Worm (Caenorhabditis elegans) whole organism, young adult: ENCODE data around the gene ucr-2.1.

Experiments
- B0019.2 ChIP-seq: fragments of 200-800 bp; sonication (Bioruptor generic); conservative IDR thresholded peaks from 2 replicates; pipeline ENCODE4 v1.3.6; 2022; ENCODE audit warnings: missing genetic modification reagents, missing genetic modification characterization, missing compliant biosample characterization
- B0336.3 ChIP-seq: fragments of 200-800 bp; sonication (Bioruptor generic); IDR thresholded peaks from 2 replicates; pipeline ENCODE4 v1.3.6; 2022; ENCODE audit warnings: missing genetic modification characterization, missing compliant biosample characterization
- D2030.7 ChIP-seq: fragments of 200-800 bp; sonication (Bioruptor generic); IDR thresholded peaks from 2 replicates; pipeline ENCODE4 v1.3.6; 2022; ENCODE audit warnings: missing genetic modification reagents, missing genetic modification characterization, missing compliant biosample characterization
- F49E8.2 ChIP-seq: sonication (generic microtip); optimal IDR thresholded peaks from 3 replicates; lab custom pipeline; 2017; ENCODE audit warnings: missing genetic modification characterization, mild to moderate bottlenecking, missing compliant biosample characterization, antibody characterized with exemption, moderate library complexity; ENCODE audit not compliant: insufficient read depth
- F57A8.1 ChIP-seq: fragments of 200-800 bp; sonication (Bioruptor generic); optimal IDR thresholded peaks from 2 replicates; lab custom pipeline; 2018; ENCODE audit warnings: mild to moderate bottlenecking, missing genetic modification characterization, moderate library complexity, missing compliant biosample characterization
- F57C9.4 ChIP-seq: sonication (generic microtip); optimal IDR thresholded peaks from 2 replicates; lab custom pipeline; 2017; ENCODE audit warnings: mild to moderate bottlenecking, missing genetic modification characterization, missing compliant biosample characterization
- K11D2.4 ChIP-seq: fragments of 200-800 bp; sonication (Bioruptor generic); IDR thresholded peaks from 2 replicates; pipeline ENCODE4 v1.3.6; 2022; ENCODE audit warnings: missing genetic modification reagents, missing genetic modification characterization, missing compliant biosample characterization
- K12H6.12 ChIP-seq: fragments of 200-800 bp; sonication (Bioruptor generic); optimal IDR thresholded peaks from 2 replicates; lab custom pipeline; 2018; ENCODE audit warnings: mild to moderate bottlenecking, missing genetic modification characterization, missing compliant biosample characterization
- Y53G8AR.9 ChIP-seq: fragments of 200-800 bp; sonication (Bioruptor generic); conservative IDR thresholded peaks from 2 replicates; pipeline ENCODE4 v1.3.6; 2022; ENCODE audit warnings: missing genetic modification reagents, missing genetic modification characterization, missing compliant biosample characterization
- ama-1 ChIP-seq, 3 experiments: fragments of 150-350 bp in 1 of 3; sonication (generic microtip) in 2 of 3; optimal IDR thresholded peaks; 2 replicates each; lab custom pipeline; 2014 to 2018; ENCODE audit warnings: missing biosample characterization in 2 of 3, missing genetic modification characterization in 2 of 3, missing genetic modification reagents in 2 of 3
- aptf-2 ChIP-seq: fragments of 200-800 bp; sonication (Bioruptor generic); conservative IDR thresholded peaks from 2 replicates; pipeline ENCODE4 v1.3.6; 2022; ENCODE audit warnings: missing genetic modification reagents, missing genetic modification characterization, missing compliant biosample characterization
- attf-6 ChIP-seq: fragments of 200-800 bp; sonication (Bioruptor generic); IDR thresholded peaks from 2 replicates; pipeline ENCODE4 v1.3.6; 2022; ENCODE audit warnings: missing genetic modification reagents, missing genetic modification characterization, missing compliant biosample characterization
- bed-1 ChIP-seq: fragments of 200-800 bp; sonication (Bioruptor generic); IDR thresholded peaks from 2 replicates; pipeline ENCODE4 v1.3.6; 2022; ENCODE audit warnings: missing genetic modification reagents, missing genetic modification characterization, missing compliant biosample characterization
- ccch-3 ChIP-seq: fragments of 200-800 bp; sonication (Bioruptor generic); optimal IDR thresholded peaks from 2 replicates; lab custom pipeline; 2018; ENCODE audit warnings: mild to moderate bottlenecking, missing genetic modification characterization, missing compliant biosample characterization
- ceh-100 ChIP-seq: fragments of 200-800 bp; sonication (Bioruptor generic); IDR thresholded peaks from 2 replicates; pipeline ENCODE4 v1.3.6; 2022; ENCODE audit warnings: missing genetic modification reagents, missing genetic modification characterization, missing compliant biosample characterization
- dpff-1 ChIP-seq: sonication (generic microtip); optimal IDR thresholded peaks from 2 replicates; lab custom pipeline; 2017; ENCODE audit warnings: mild to moderate bottlenecking, missing genetic modification characterization, missing compliant biosample characterization
- egrh-3 ChIP-seq: fragments of 200-800 bp; sonication (Bioruptor generic); IDR thresholded peaks from 2 replicates; pipeline ENCODE4 v1.3.6; 2022; ENCODE audit warnings: missing genetic modification reagents, missing genetic modification characterization, missing compliant biosample characterization
- gei-17 ChIP-seq: fragments of 200-800 bp; sonication (Bioruptor generic); optimal IDR thresholded peaks from 2 replicates; lab custom pipeline; 2018; ENCODE audit warnings: mild to moderate bottlenecking, missing genetic modification characterization, missing compliant biosample characterization
- lag-1 ChIP-seq: fragments of 200-800 bp; sonication (Bioruptor generic); IDR thresholded peaks from 2 replicates; pipeline ENCODE4 v1.3.6; 2022; ENCODE audit warnings: missing genetic modification reagents, missing genetic modification characterization, missing compliant biosample characterization
- let-526 ChIP-seq: fragments of 200-800 bp; sonication (Bioruptor generic); IDR thresholded peaks from 2 replicates; pipeline ENCODE4 v1.3.6; 2022; ENCODE audit warnings: missing genetic modification reagents, missing genetic modification characterization, missing compliant biosample characterization
- lin-26 ChIP-seq: fragments of 200-800 bp; sonication (Bioruptor generic); IDR thresholded peaks from 2 replicates; pipeline ENCODE4 v1.3.6; 2022; ENCODE audit warnings: missing genetic modification reagents, missing genetic modification characterization, missing compliant biosample characterization
- lin-35 ChIP-seq, 3 experiments: fragments of 150-350 bp in 2 of 3; sonication (generic microtip) in 1 of 3; optimal IDR thresholded peaks; 2 replicates each; lab custom pipeline; 2014 to 2018; ENCODE audit warnings: missing biosample characterization in 3 of 3, missing genetic modification characterization in 3 of 3, missing genetic modification reagents in 3 of 3
- lin-40 ChIP-seq: sonication (generic microtip); optimal IDR thresholded peaks from 2 replicates; lab custom pipeline; 2016; ENCODE audit warnings: missing genetic modification characterization, mild to moderate bottlenecking, missing compliant biosample characterization, missing genotype, missing genetic modification reagents
- lsy-27 ChIP-seq: sonication (generic microtip); optimal IDR thresholded peaks from 2 replicates; lab custom pipeline; 2017; ENCODE audit warnings: missing genetic modification characterization, mild to moderate bottlenecking, missing compliant biosample characterization, antibody characterized with exemption, missing genotype, borderline replicate concordance; ENCODE audit not compliant: insufficient read depth
- madf-6 ChIP-seq: fragments of 200-800 bp; sonication (Bioruptor generic); IDR thresholded peaks from 2 replicates; pipeline ENCODE4 v1.3.6; 2022; ENCODE audit warnings: missing genetic modification reagents, missing genetic modification characterization, missing compliant biosample characterization
- mcd-1 ChIP-seq: fragments of 200-800 bp; sonication (Bioruptor generic); IDR thresholded peaks from 2 replicates; pipeline ENCODE4 v1.3.6; 2022; ENCODE audit warnings: missing genetic modification reagents, missing genetic modification characterization, missing compliant biosample characterization
- mel-28 ChIP-seq: sonication (generic microtip); optimal IDR thresholded peaks from 2 replicates; lab custom pipeline; 2016; ENCODE audit warnings: borderline replicate concordance, mild to moderate bottlenecking, missing genetic modification characterization, missing compliant biosample characterization
- mxl-1 ChIP-seq: sonication (generic microtip); optimal IDR thresholded peaks from 2 replicates; lab custom pipeline; 2016; ENCODE audit warnings: missing genetic modification characterization, missing compliant biosample characterization
- nfya-1 ChIP-seq: sonication (generic microtip); optimal IDR thresholded peaks from 2 replicates; lab custom pipeline; 2017; ENCODE audit warnings: antibody characterized with exemption, missing compliant biosample characterization, missing genetic modification characterization, borderline replicate concordance; ENCODE audit not compliant: insufficient read depth
- nhr-80 ChIP-seq: sonication (generic microtip); optimal IDR thresholded peaks from 2 replicates; lab custom pipeline; 2016; ENCODE audit warnings: missing genetic modification characterization, missing compliant biosample characterization
- nhr-90 ChIP-seq: sonication (generic microtip); optimal IDR thresholded peaks from 2 replicates; lab custom pipeline; 2016; ENCODE audit warnings: missing genotype, mild to moderate bottlenecking, missing genetic modification characterization, missing compliant biosample characterization
- pha-4 ChIP-seq: fragments of 150-350 bp; sonication (generic microtip); optimal IDR thresholded peaks from 2 replicates; lab custom pipeline; 2014; ENCODE audit warnings: missing biosample characterization, missing genetic modification reagents, missing genetic modification characterization
- rec-8 ChIP-seq, 2 experiments: sonication (generic microtip); optimal IDR thresholded peaks; 2 replicates each; lab custom pipeline; 2016; ENCODE audit warnings: mild to moderate bottlenecking in 2 of 2, missing genetic modification characterization in 2 of 2, missing genetic modification reagents in 2 of 2, missing genotype in 2 of 2, missing biosample characterization in 1 of 2, missing compliant biosample characterization in 1 of 2, moderate library complexity in 1 of 2
- snpc-1.1 ChIP-seq: sonication (generic microtip); optimal IDR thresholded peaks from 2 replicates; lab custom pipeline; 2017; ENCODE audit warnings: missing genetic modification characterization, mild to moderate bottlenecking, missing compliant biosample characterization, antibody characterized with exemption, moderate library complexity, missing genotype, missing genetic modification reagents; ENCODE audit not compliant: insufficient read depth
- snpc-4 ChIP-seq, 5 experiments: fragments of 150-350 bp in 1 of 5; sonication (generic microtip) in 4 of 5; optimal IDR thresholded peaks; 2 replicates each; lab custom pipeline; 2014 to 2018; ENCODE audit warnings: missing genetic modification characterization in 5 of 5, missing biosample characterization in 3 of 5, antibody characterized with exemption in 2 of 5, mild to moderate bottlenecking in 2 of 5, missing compliant biosample characterization in 2 of 5, missing genotype in 2 of 5, moderate library complexity in 2 of 5, missing genetic modification reagents in 1 of 5
- somi-1 ChIP-seq: fragments of 200-800 bp; sonication (Bioruptor generic); optimal IDR thresholded peaks from 2 replicates; lab custom pipeline; 2018; ENCODE audit warnings: mild to moderate bottlenecking, missing genetic modification characterization, missing compliant biosample characterization
- unc-130 ChIP-seq: sonication (generic microtip); optimal IDR thresholded peaks from 2 replicates; lab custom pipeline; 2016; ENCODE audit warnings: missing genetic modification reagents, missing genetic modification characterization, missing compliant biosample characterization
- zfh-2 ChIP-seq: fragments of 200-800 bp; sonication (Bioruptor generic); conservative IDR thresholded peaks from 2 replicates; pipeline ENCODE4 v1.3.6; 2022; ENCODE audit warnings: missing genetic modification reagents, missing genetic modification characterization, missing compliant biosample characterization
- ztf-18 ChIP-seq: sonication (generic microtip); optimal IDR thresholded peaks from 2 replicates; lab custom pipeline; 2016; ENCODE audit warnings: missing genotype, mild to moderate bottlenecking, missing genetic modification characterization, missing compliant biosample characterization
- ztf-26 ChIP-seq: sonication (generic microtip); optimal IDR thresholded peaks from 2 replicates; lab custom pipeline; 2017; ENCODE audit warnings: missing genetic modification characterization, missing compliant biosample characterization
- ztf-28 ChIP-seq: fragments of 200-800 bp; sonication (Bioruptor generic); IDR thresholded peaks from 2 replicates; pipeline ENCODE4 v1.3.6; 2022; ENCODE audit warnings: missing genetic modification reagents, missing genetic modification characterization, missing compliant biosample characterization
- ztf-6 ChIP-seq: fragments of 200-800 bp; sonication (Bioruptor generic); IDR thresholded peaks from 2 replicates; pipeline ENCODE4 v1.3.6; 2022; ENCODE audit warnings: missing genetic modification reagents, missing genetic modification characterization, missing compliant biosample characterization

ucr-2.1 gene

ce11 chrX:12037978-12038377 lies 19.7 kb downstream of the ucr-2.1 start:
- TF ChIP-seq ceh-100 (GFP tag; lab: Robert Waterston, UW): no peak
- TF ChIP-seq gei-17: no peak
- TF ChIP-seq lin-26 (GFP tag; lab: Robert Waterston, UW): no peak
- no peak for TF ChIP-seq attf-6 (GFP tag; lab: Robert Waterston, UW)
- TF ChIP-seq Y53G8AR.9 (GFP tag; lab: Robert Waterston, UW): no peak
- TF ChIP-seq K12H6.12 (tag; lab: Kevin White, UChicago): no peak
- TF ChIP-seq snpc-4 (GFP tag; optimal IDR thresholded peaks at IDR 0.05; lab: Kevin White, UChicago): no peak
- TF ChIP-seq snpc-4 (tag; optimal IDR thresholded peaks at IDR 0.05; lab: Kevin White, UChicago): no peak
- no peak for TF ChIP-seq bed-1 (GFP tag; lab: Robert Waterston, UW)
- no peak for TF ChIP-seq lsy-27 (tag; lab: Kevin White, UChicago)
- no peak for TF ChIP-seq mel-28 (tag; lab: Kevin White, UChicago)
- TF ChIP-seq unc-130 (GFP tag; lab: Kevin White, UChicago): no peak
- no peak for TF ChIP-seq ztf-18 (tag; lab: Kevin White, UChicago)
- TF ChIP-seq snpc-1.1: no peak
- no peak for TF ChIP-seq F57A8.1 (GFP tag; lab: Kevin White, UChicago)

ce11 chrX:12038728-12039127 lies 20.5 kb downstream of the ucr-2.1 start:
- TF ChIP-seq lin-40 (tag; lab: Kevin White, UChicago) (no peak), madf-6 (GFP tag; lab: Robert Waterston, UW) (no peak), unc-130 (GFP tag; lab: Kevin White, UChicago) (no peak)
- TF ChIP-seq, all 124 proteins: peak for 0

DNA sequence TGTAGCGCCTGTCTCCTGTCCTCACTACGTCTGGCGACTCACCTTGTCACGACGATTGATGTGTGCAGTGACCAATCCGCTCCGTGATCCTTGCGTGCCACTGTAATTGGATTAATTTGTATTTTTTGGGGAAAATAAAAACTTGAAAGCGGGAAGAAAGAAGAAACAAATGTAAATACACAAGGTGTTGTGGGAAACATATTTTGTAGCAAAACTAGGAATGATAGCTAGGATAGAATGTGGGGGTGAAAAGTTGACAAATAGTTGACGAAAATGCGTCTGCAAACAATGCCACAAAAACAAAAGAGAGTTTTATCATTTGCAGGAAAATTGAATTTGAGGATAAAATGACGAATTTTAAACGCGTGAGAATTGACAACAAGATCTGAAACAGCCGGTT lies 38.7 kb downstream of the ucr-2.1 start, which contains the start of gene B0198.3:
Gene B0198.3, minus strand, starts transcription at position 101 of the 400 bp plus-strand sequence.
- no peak for TF ChIP-seq zfh-2 (GFP tag; lab: Robert Waterston, UW)
- TF ChIP-seq egrh-3 (GFP tag; lab: Robert Waterston, UW): no peak
- no peak for TF ChIP-seq nhr-90
- no peak for TF ChIP-seq ztf-28 (GFP tag; lab: Robert Waterston, UW)
- TF ChIP-seq F57C9.4 (tag; lab: Kevin White, UChicago): no peak
- no peak for TF ChIP-seq rec-8 (tag; optimal IDR thresholded peaks at IDR 0.05; lab: Kevin White, UChicago)
- no peak for TF ChIP-seq lag-1 (GFP tag; lab: Robert Waterston, UW)
- no peak for TF ChIP-seq lin-35 (GFP tag; optimal IDR thresholded peaks at IDR 0.05; lab: Kevin White, UChicago)
- TF ChIP-seq F49E8.2: no peak
- no peak for TF ChIP-seq K11D2.4 (GFP tag; lab: Robert Waterston, UW)
- no peak for TF ChIP-seq F57A8.1 (GFP tag; lab: Kevin White, UChicago)
- TF ChIP-seq ccch-3: no peak
- TF ChIP-seq nfya-1: no peak
- no peak for TF ChIP-seq aptf-2 (GFP tag; lab: Robert Waterston, UW)
- no peak for TF ChIP-seq ztf-26 (tag; lab: Kevin White, UChicago)

DNA sequence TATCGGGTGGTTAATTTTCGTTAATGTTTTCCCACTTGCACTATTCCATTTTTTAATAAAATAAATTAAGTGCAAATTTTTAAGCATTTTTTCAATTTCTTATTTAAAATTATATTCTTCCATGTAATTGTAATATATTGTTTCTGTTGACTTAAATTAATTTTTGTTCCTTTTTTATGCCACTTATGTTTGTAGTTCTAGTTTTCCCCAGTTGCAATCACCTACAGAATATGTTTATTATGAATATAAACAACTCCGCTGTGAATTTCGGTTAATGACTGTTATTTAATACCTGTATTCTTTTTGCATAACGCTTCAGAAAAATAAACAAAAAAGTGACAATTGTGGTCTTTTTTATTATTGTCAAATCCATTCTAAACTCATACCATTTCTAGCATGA lies 46.7 kb downstream of the ucr-2.1 start, which contains the start of gene lgc-23:
Gene lgc-23, plus strand, starts transcription at position 301 of the 400 bp plus-strand sequence.
- no peak for TF ChIP-seq somi-1 (GFP tag; lab: Kevin White, UChicago)
- TF ChIP-seq rec-8 (tag; optimal IDR thresholded peaks at IDR 0.05; lab: Kevin White, UChicago): no peak
- TF ChIP-seq let-526 (GFP tag; lab: Robert Waterston, UW): no peak
- TF ChIP-seq B0336.3 (GFP tag; lab: Robert Waterston, UW): no peak
- no peak for TF ChIP-seq nhr-80 (tag; lab: Kevin White, UChicago)
- TF ChIP-seq B0019.2: no peak
- no peak for TF ChIP-seq D2030.7 (GFP tag; lab: Robert Waterston, UW)
- TF ChIP-seq dpff-1: no peak
- TF ChIP-seq Y53G8AR.9 (GFP tag; lab: Robert Waterston, UW): no peak
- no peak for TF ChIP-seq ztf-6 (GFP tag; lab: Robert Waterston, UW)
- no peak for TF ChIP-seq ztf-18 (tag; lab: Kevin White, UChicago)
- TF ChIP-seq mxl-1 (tag; lab: Kevin White, UChicago): no peak
- no peak for TF ChIP-seq lin-35 (GFP tag; optimal IDR thresholded peaks at IDR 0.05; lab: Kevin White, UChicago)
- no peak for TF ChIP-seq mcd-1 (GFP tag; lab: Robert Waterston, UW)
- no peak for TF ChIP-seq pha-4 (tag; lab: Kevin White, UChicago)
- TF ChIP-seq ama-1 (optimal IDR thresholded peaks at IDR 0.05; lab: Kevin White, UChicago): no peak
- no peak for TF ChIP-seq ama-1 (GFP tag; optimal IDR thresholded peaks at IDR 0.05; lab: Kevin White, UChicago)
